Fruit fly (Drosophila melanogaster) ovary, adult (tissue): ENCODE results near the gene nrv1.

Source experiments
- CG17801 ChIP-seq: fragments of 200-800 bp; optimal IDR thresholded peaks from 2 replicates; lab custom pipeline; 2019; ENCODE audit warnings: missing biosample characterization, mild to moderate bottlenecking, missing genetic modification characterization, moderate library complexity; ENCODE audit not compliant: partially characterized antibody

Gene nrv1

DNA sequence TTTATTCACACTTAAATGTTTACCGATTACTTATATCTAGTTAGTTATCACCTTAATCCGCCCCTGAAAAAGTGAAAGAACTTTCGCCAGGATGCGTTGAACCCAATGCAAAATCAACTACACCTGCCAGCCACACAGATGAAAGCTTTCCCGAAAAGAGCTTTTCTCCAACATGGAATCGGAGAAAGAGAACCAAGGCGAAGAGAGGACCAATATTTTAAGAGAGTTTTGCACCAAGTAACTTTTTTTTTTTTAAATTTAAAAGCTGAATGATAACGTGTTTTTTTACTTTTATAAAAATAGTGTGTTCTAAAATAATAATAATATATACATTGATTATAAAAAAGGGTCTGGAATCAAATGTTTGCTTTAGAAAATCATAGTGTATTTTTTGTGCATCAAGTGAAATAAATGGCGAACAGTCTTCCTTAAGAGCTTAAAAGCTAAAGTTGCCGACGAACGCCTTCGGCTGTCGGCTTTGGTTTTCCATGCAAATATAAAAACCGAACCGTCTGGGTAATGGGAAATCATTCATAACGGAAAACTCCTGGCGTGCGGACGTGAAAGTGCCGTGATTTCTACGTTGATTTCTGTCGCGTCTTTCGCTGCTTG, 44.6 kb downstream of the nrv1 start, which contains the start of gene meng:
TSS of gene meng (plus strand) at position 523 of the 612 bp plus-strand sequence.
- TF ChIP-seq CG17801 (GFP tag; lab: Kevin White, UChicago), result no peak

DNA sequence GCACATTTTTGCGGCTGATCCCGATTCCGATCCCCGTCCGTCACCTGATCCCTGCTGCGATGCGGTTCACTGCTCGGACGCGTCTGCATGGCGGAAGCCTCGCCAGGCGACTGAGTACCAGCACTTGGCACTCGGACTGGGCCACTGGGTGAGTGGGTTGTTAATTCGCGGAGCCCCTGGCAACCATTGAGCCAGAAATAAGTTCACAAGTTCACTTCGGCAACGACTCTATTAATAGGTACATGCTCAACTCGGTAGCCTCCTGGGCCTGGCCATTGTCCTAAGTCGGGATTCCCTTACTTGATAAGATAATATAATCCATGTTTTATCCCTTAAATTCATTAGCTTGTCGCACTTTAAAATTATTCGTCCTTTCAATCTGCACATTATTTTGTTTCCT, 46.6 kb downstream of the nrv1 start, which contains the start of gene TTLL3A:
TSS of gene TTLL3A (minus strand) at position 101 of the 400 bp plus-strand sequence.
- TF ChIP-seq CG17801 (GFP tag; lab: Kevin White, UChicago), result no peak

DNA sequence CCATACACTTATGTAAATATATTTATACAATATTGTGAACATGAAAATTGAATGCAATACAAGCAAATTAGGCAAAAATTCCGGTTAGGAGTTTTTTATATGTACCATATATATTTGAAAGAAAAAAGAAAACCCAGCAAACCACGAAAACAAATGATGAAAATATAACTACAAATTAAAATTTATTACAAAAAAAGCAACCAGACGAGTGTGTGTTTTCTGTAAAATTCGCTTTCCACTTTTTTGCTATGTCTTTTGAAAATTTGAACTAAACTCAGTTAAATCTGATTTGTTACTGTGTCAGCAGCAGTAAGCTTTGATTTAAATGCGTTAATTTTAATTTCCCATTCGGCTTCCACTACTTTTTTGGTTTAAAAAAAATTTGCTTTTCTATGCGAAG, 54.1 kb downstream of the nrv1 start, which contains the start of gene TTLL3B:
TSS of gene TTLL3B (plus strand) at position 301 of the 400 bp plus-strand sequence.
- TF ChIP-seq CG17801 (GFP tag; lab: Kevin White, UChicago), result no peak
